Worm (Caenorhabditis elegans) whole organism, L1 larva: ENCODE measurements around the gene ztf-30.

ENCODE experiments used
- nhr-12 ChIP-seq: sonication (generic microtip); optimal IDR thresholded peaks from 2 replicates; lab custom pipeline; 2017; ENCODE audit warnings: missing biosample characterization, missing genetic modification characterization
- sox-4 ChIP-seq: sonication (generic microtip); optimal IDR thresholded peaks from 2 replicates; lab custom pipeline; 2016; ENCODE audit warnings: missing genetic modification characterization, missing compliant biosample characterization
- tlp-1 ChIP-seq: fragments of 150-350 bp; optimal IDR thresholded peaks from 2 replicates; lab custom pipeline; 2014; ENCODE audit warnings: missing biosample characterization, missing genetic modification characterization
- unc-62 ChIP-seq: fragments of 150-350 bp; optimal IDR thresholded peaks from 2 replicates; lab custom pipeline; 2014; ENCODE audit warnings: missing biosample characterization, missing genetic modification reagents, missing genetic modification characterization
- vab-15 ChIP-seq: sonication (generic microtip); optimal IDR thresholded peaks from 2 replicates; lab custom pipeline; 2017; ENCODE audit warnings: missing genotype, mild to moderate bottlenecking, missing genetic modification characterization, missing compliant biosample characterization

DNA sequence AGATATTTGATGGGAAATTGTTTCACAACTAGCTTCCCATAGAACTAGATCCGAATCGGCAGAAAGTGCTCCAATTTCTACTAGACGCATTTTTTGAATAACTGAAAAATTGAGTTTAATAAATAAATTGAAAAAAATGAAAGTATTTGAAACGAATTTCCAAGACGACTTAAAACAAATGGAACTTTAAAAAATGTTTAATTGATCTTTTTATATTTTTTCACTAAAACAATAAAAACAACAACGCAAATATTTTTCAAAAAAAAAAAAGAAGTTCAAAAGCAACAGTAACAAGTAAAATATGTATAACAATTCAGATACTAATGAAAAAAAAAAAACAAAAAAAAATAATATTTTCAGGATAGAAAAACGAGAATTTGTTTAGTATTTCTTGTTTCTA lies 12.0 kb upstream of the ztf-30 start, which contains the start of gene C06E1.9:
- TF ChIP-seq nhr-12 (tag; lab: Kevin White, UChicago) (no peak), vab-15 (tag; lab: Kevin White, UChicago) (no peak), unc-62 (no peak), tlp-1 (tag; lab: Kevin White, UChicago) (no peak), sox-4 (tag; lab: Kevin White, UChicago) (no peak)
